Worm (Caenorhabditis elegans) whole organism, L1 larva: ENCODE data around the gene lelo-2.
A peak's percentile ranks its signal among the peaks of the same experiment; 100 is the strongest.

Experiments used
- C16A3.4 ChIP-seq: fragments of 150-350 bp; optimal IDR thresholded peaks from 2 replicates; lab custom pipeline; 2014; ENCODE audit warnings: missing biosample characterization, missing genetic modification characterization
- aly-2 ChIP-seq: fragments of 150-350 bp; optimal IDR thresholded peaks from 2 replicates; lab custom pipeline; 2014; ENCODE audit warnings: missing biosample characterization, missing genetic modification characterization
- elt-3 ChIP-seq, 6 experiments: fragments of 150-350 bp in 1 of 6; sonication (generic microtip); optimal IDR thresholded peaks; 2 replicates each; lab custom pipeline; 2017 to 2018; ENCODE audit warnings: missing biosample characterization in 6 of 6, missing genetic modification characterization in 6 of 6, inconsistent platforms in 1 of 6
- lin-15B ChIP-seq: fragments of 150-350 bp; sonication (generic microtip); optimal IDR thresholded peaks from 3 replicates; lab custom pipeline; 2014; ENCODE audit warnings: missing biosample characterization, missing genetic modification characterization
- skn-1 ChIP-seq: fragments of 150-350 bp; optimal IDR thresholded peaks from 2 replicates; lab custom pipeline; 2014; ENCODE audit warnings: missing biosample characterization, missing genetic modification characterization

DNA sequence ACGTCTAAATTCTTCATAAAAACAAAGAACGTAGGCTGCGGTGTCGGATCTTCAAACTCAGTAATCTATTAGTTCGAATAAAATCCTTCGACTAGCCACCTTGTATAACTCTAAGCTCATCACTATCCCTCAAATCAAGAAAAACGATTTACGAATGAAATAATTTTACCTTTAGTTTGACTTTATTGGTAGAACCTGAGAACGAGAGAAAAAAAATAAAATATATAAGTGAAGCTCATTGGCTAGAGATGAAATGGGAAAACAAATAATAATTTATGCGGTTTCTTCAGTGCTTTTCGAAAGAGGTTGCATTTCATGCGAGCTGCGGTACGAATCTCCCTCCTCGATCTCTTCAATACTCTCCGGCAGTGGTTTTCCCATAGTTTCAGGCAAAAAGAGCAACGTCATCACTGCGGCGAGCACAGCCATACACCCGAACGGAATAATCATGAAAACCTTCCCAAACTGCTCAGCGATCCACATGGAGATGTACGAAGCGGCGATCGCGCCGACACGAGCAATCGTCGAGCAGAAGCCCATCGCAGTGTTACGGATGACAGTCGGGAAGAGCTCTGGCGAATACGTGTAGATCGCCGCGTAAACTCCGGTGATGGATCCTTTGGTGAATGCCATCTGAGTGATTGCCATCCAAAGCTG, 7.2 kb downstream of the lelo-2 start:
- no peak for TF ChIP-seq skn-1 (tag; lab: Kevin White, UChicago)
- peak in 2 of 6 experiments; percentile 6 to 15 for TF ChIP-seq elt-3 (tag; optimal IDR thresholded peaks at IDR 0.05; lab: Kevin White, UChicago)
- TF ChIP-seq aly-2 (tag; lab: Kevin White, UChicago), result peak; percentile 91
- peak; percentile 39 for TF ChIP-seq C16A3.4 (tag; lab: Kevin White, UChicago)
- no peak for TF ChIP-seq lin-15B (tag; lab: Kevin White, UChicago)
